Worm (Caenorhabditis elegans): ENCODE data around the gene nsph-4.3.

Gene nsph-4.3

ce11 chrIII:7572781-7573400 is 36.2 kb downstream of the nsph-4.3 start, which contains the start of the genes rpl-9 and lpd-7 (continued):
- peak; percentile 78 for TF ChIP-seq nhr-19 (GFP tag; conservative IDR thresholded peaks at IDR 0.05)
- no peak for TF ChIP-seq unc-98 (GFP tag; IDR thresholded peaks at IDR 0.05)
- TF ChIP-seq lin-13 (GFP tag; optimal IDR thresholded peaks at IDR 0.05): peak; percentile 84
- no peak for TF ChIP-seq ets-5 (GFP tag; IDR thresholded peaks at IDR 0.05)
- TF ChIP-seq nhr-20 (tag; optimal IDR thresholded peaks at IDR 0.05): peak; percentile 79
- peak in 1 of 2 experiments; percentile 81 for TF ChIP-seq mdl-1 (tag; optimal IDR thresholded peaks at IDR 0.05)
- TF ChIP-seq zag-1 (tag; optimal IDR thresholded peaks at IDR 0.05): no peak
- peak; percentile 88 to 92 for TF ChIP-seq lin-35 (GFP tag; optimal IDR thresholded peaks at IDR 0.05)
- TF ChIP-seq hpl-2 (GFP tag; optimal IDR thresholded peaks at IDR 0.05): peak; percentile 66
- peak; percentile 82 for TF ChIP-seq nhr-47 (tag; optimal IDR thresholded peaks at IDR 0.05)
- TF ChIP-seq F16B12.6 (tag; optimal IDR thresholded peaks at IDR 0.05): peak; percentile 74
- peak; percentile 86 to 88 for TF ChIP-seq efl-1 (optimal IDR thresholded peaks at IDR 0.05)
- TF ChIP-seq efl-1 (GFP tag; optimal IDR thresholded peaks at IDR 0.05 in 1 of 2): peak; percentile 75 to 97
- TF ChIP-seq sptf-1 (tag; optimal IDR thresholded peaks at IDR 0.05): no peak
- TF ChIP-seq nhr-28 (tag; optimal IDR thresholded peaks at IDR 0.05): no peak
- peak; percentile 4 for TF ChIP-seq lin-39 (tag; optimal IDR thresholded peaks at IDR 0.05)
- no peak for TF ChIP-seq pag-3 (tag; optimal IDR thresholded peaks at IDR 0.05; ENCODE audit: borderline replicate concordance, insufficient read depth)
- no peak for TF ChIP-seq ceh-90 (tag; optimal IDR thresholded peaks at IDR 0.05)
- peak; percentile 73 for TF ChIP-seq blmp-1 (tag; optimal IDR thresholded peaks at IDR 0.05)
- TF ChIP-seq nhr-11 (tag; optimal IDR thresholded peaks at IDR 0.05): peak; percentile 12
- TF ChIP-seq zip-4 (GFP tag; optimal IDR thresholded peaks at IDR 0.05): no peak
- TF ChIP-seq tbx-2 (tag; optimal IDR thresholded peaks at IDR 0.05): peak; percentile 68
- peak; percentile 39 for TF ChIP-seq egl-13 (tag; optimal IDR thresholded peaks at IDR 0.05)
- peak in 4 of 6 experiments; percentile 28 to 87 (median 73) for TF ChIP-seq elt-3 (tag; optimal IDR thresholded peaks at IDR 0.05)
- no peak for TF ChIP-seq ceh-63 (GFP tag; optimal IDR thresholded peaks at IDR 0.05)
- TF ChIP-seq fkh-4 (tag; optimal IDR thresholded peaks at IDR 0.05; ENCODE audit: borderline replicate concordance): no peak
- TF ChIP-seq C34B4.2 (tag; optimal IDR thresholded peaks at IDR 0.05): no peak
- peak; percentile 69 to 80 (median 79) for TF ChIP-seq dpl-1 (GFP tag; optimal IDR thresholded peaks at IDR 0.05)
- TF ChIP-seq nhr-77 (tag; optimal IDR thresholded peaks at IDR 0.05): peak; percentile 84
- TF ChIP-seq ama-1 (optimal IDR thresholded peaks at IDR 0.05): peak; percentile 20
- peak; percentile 83 to 95 for TF ChIP-seq lsy-2 (tag; optimal IDR thresholded peaks at IDR 0.05)
- no peak for TF ChIP-seq sup-37 (GFP tag; optimal IDR thresholded peaks at IDR 0.05)
- peak; percentile 75 for TF ChIP-seq swsn-7 (tag; optimal IDR thresholded peaks at IDR 0.05)

ce11 chrIII:7571726-7572125 is 37.3 kb downstream of the nsph-4.3 start:
- TF ChIP-seq nhr-85 (tag) (no peak), lsy-2 (tag; optimal IDR thresholded peaks at IDR 0.05) (peak in 1 of 2 experiments; percentile 22), ceh-63 (GFP tag; optimal IDR thresholded peaks at IDR 0.05) (no peak), xbp-1 (tag; optimal IDR thresholded peaks at IDR 0.05) (no peak)

ce11 chrIII:7570083-7570695 is 38.9 kb downstream of the nsph-4.3 start, which contains the start of gene R13A5.7:
TSS of gene R13A5.7 (minus strand) at chrIII:7570133.
- TF ChIP-seq unc-30 (tag; optimal IDR thresholded peaks at IDR 0.05) (no peak), nhr-90 (tag; optimal IDR thresholded peaks at IDR 0.05; ENCODE audit: poor library complexity) (peak; percentile 59), nhr-47 (tag; optimal IDR thresholded peaks at IDR 0.05) (peak; percentile 84), ceh-90 (tag; optimal IDR thresholded peaks at IDR 0.05) (no peak), efl-1 (optimal IDR thresholded peaks at IDR 0.05) (peak; percentile 70 to 79), efl-1 (GFP tag; optimal IDR thresholded peaks at IDR 0.05 in 1 of 2) (peak; percentile 47 to 93), lin-15B (tag; optimal IDR thresholded peaks at IDR 0.05) (peak; percentile 31), nhr-237 (tag; optimal IDR thresholded peaks at IDR 0.05) (peak; percentile 67), nhr-84 (tag; optimal IDR thresholded peaks at IDR 0.05) (no peak), F16B12.6 (tag; optimal IDR thresholded peaks at IDR 0.05) (peak; percentile 57), jun-1 (tag; optimal IDR thresholded peaks at IDR 0.05) (peak; percentile 75), pag-3 (tag; optimal IDR thresholded peaks at IDR 0.05; ENCODE audit: borderline replicate concordance, insufficient read depth) (no peak), ets-5 (GFP tag; IDR thresholded peaks at IDR 0.05) (no peak), ces-1 (GFP tag; optimal IDR thresholded peaks at IDR 0.05) (peak; percentile 18), fos-1 (tag; optimal IDR thresholded peaks at IDR 0.05) (peak; percentile 47), ama-1 (optimal IDR thresholded peaks at IDR 0.05) (no peak), lin-35 (GFP tag; optimal IDR thresholded peaks at IDR 0.05) (peak; percentile 66 to 80), hlh-17 (GFP tag; optimal IDR thresholded peaks at IDR 0.05; ENCODE audit: borderline replicate concordance) (no peak), alr-1 (tag; optimal IDR thresholded peaks at IDR 0.05; ENCODE audit: borderline replicate concordance) (no peak), ceh-8 (GFP tag; optimal IDR thresholded peaks at IDR 0.05) (no peak), nhr-19 (GFP tag; conservative IDR thresholded peaks at IDR 0.05) (peak; percentile 73), sptf-1 (tag; optimal IDR thresholded peaks at IDR 0.05) (no peak), snpc-4 (tag; optimal IDR thresholded peaks at IDR 0.05) (peak; percentile 72), unc-98 (GFP tag; IDR thresholded peaks at IDR 0.05) (no peak)

Data from whole organism, L1 larva.